Fruit fly (Drosophila melanogaster) whole organism, embryonic: ENCODE measurements around the gene CG31542.

Experiments
- Abd-B ChIP-seq: fragments of 200-800 bp; sonication (Bioruptor generic); optimal IDR thresholded peaks from 2 replicates; lab custom pipeline; 2018; ENCODE audit warnings: missing biosample characterization, mild to moderate bottlenecking, missing genetic modification characterization, moderate library complexity
- Atf6 ChIP-seq: fragments of 200-800 bp; sonication (Bioruptor generic); IDR thresholded peaks from 2 replicates; pipeline ENCODE4 v1.3.6; 2022; ENCODE audit warnings: missing biosample characterization, missing genetic modification characterization
- Blimp-1 ChIP-seq: fragments of 200-800 bp; sonication (Bioruptor generic); optimal IDR thresholded peaks from 3 replicates; lab custom pipeline; 2018; ENCODE audit warnings: missing biosample characterization, missing genetic modification characterization, mild to moderate bottlenecking, moderate library complexity, missing genetic modification reagents
- BtbVII ChIP-seq: fragments of 200-800 bp; sonication (Bioruptor generic); optimal IDR thresholded peaks from 3 replicates; lab custom pipeline; 2017; ENCODE audit warnings: missing biosample characterization, mild to moderate bottlenecking, missing genetic modification characterization
- CG11504 ChIP-seq: fragments of 200-800 bp; sonication (Bioruptor generic); optimal IDR thresholded peaks from 3 replicates; lab custom pipeline; 2019; ENCODE audit warnings: missing biosample characterization, mild to moderate bottlenecking, missing genetic modification characterization, moderate library complexity
- CG12659 ChIP-seq: fragments of 200-800 bp; sonication (Bioruptor generic); optimal IDR thresholded peaks from 3 replicates; lab custom pipeline; 2017; ENCODE audit warnings: mild to moderate bottlenecking, missing biosample characterization, missing genetic modification reagents, missing genetic modification characterization
- CG13287 ChIP-seq: fragments of 200-800 bp; sonication (Bioruptor generic); IDR thresholded peaks from 2 replicates; pipeline ENCODE4 v1.3.6; 2022; ENCODE audit warnings: missing biosample characterization, missing genetic modification characterization; ENCODE audit not compliant: partially characterized antibody
- CG15479 ChIP-seq: fragments of 200-800 bp; sonication (Bioruptor generic); optimal IDR thresholded peaks from 3 replicates; lab custom pipeline; 2019; ENCODE audit warnings: missing biosample characterization, mild to moderate bottlenecking, missing genetic modification characterization, moderate library complexity
- CG16815 ChIP-seq: fragments of 200-800 bp; sonication (Bioruptor generic); optimal IDR thresholded peaks from 3 replicates; lab custom pipeline; 2017; ENCODE audit warnings: missing biosample characterization, mild to moderate bottlenecking, missing genetic modification characterization
- CG17385 ChIP-seq: fragments of 200-800 bp; sonication (Bioruptor generic); optimal IDR thresholded peaks from 3 replicates; lab custom pipeline; 2018; ENCODE audit warnings: missing biosample characterization, mild to moderate bottlenecking, missing genetic modification characterization
- CG30431 ChIP-seq: fragments of 200-800 bp; sonication (Bioruptor generic); optimal IDR thresholded peaks from 2 replicates; lab custom pipeline; 2017; ENCODE audit warnings: missing biosample characterization, missing genetic modification characterization
- CG4360 ChIP-seq: fragments of 200-800 bp; sonication (Bioruptor generic); IDR thresholded peaks from 2 replicates; pipeline ENCODE4 v1.3.6; 2022; ENCODE audit warnings: missing biosample characterization, missing genetic modification characterization
- CG6175 ChIP-seq: fragments of 200-800 bp; sonication (Bioruptor generic); IDR thresholded peaks from 3 replicates; pipeline ENCODE4 v1.3.6; 2022; ENCODE audit warnings: missing biosample characterization, missing genetic modification characterization
- CHES-1-like ChIP-seq: fragments of 200-800 bp; sonication (Bioruptor generic); optimal IDR thresholded peaks from 2 replicates; lab custom pipeline; 2016; ENCODE audit warnings: missing biosample characterization, missing genetic modification characterization
- Fer1 ChIP-seq: fragments of 200-800 bp; sonication (Bioruptor generic); optimal IDR thresholded peaks from 2 replicates; lab custom pipeline; 2017; ENCODE audit warnings: missing biosample characterization, mild to moderate bottlenecking, missing genetic modification characterization
- HLHmδ ChIP-seq: fragments of 200-800 bp; sonication (Bioruptor generic); optimal IDR thresholded peaks from 2 replicates; lab custom pipeline; 2018; ENCODE audit warnings: missing biosample characterization, mild to moderate bottlenecking, missing genetic modification characterization, moderate library complexity
- Hr78 ChIP-seq, 2 experiments: fragments of 200-800 bp in 1 of 2; fragments of >200 bp in 1 of 2; sonication (Bioruptor generic) in 1 of 2; optimal IDR thresholded peaks; 2 replicates each; lab custom pipeline; 2017 to 2019; ENCODE audit warnings: missing biosample characterization in 2 of 2, missing genetic modification characterization in 2 of 2, mild to moderate bottlenecking in 1 of 2, moderate library complexity in 1 of 2
- Hsf ChIP-seq: fragments of 200-800 bp; sonication (Bioruptor generic); optimal IDR thresholded peaks from 3 replicates; lab custom pipeline; 2016; ENCODE audit warnings: missing biosample characterization, missing genetic modification characterization
- Lhr ChIP-seq: fragments of 200-800 bp; sonication (Bioruptor generic); optimal IDR thresholded peaks from 3 replicates; lab custom pipeline; 2017; ENCODE audit warnings: mild to moderate bottlenecking, missing biosample characterization, missing genetic modification reagents, missing genetic modification characterization
- NfI ChIP-seq: fragments of 200-800 bp; sonication (Bioruptor generic); optimal IDR thresholded peaks from 3 replicates; lab custom pipeline; 2018; ENCODE audit warnings: missing biosample characterization, mild to moderate bottlenecking, missing genetic modification characterization, moderate library complexity
- Sox100B ChIP-seq: fragments of 200-800 bp; sonication (Bioruptor generic); optimal IDR thresholded peaks from 3 replicates; lab custom pipeline; 2018; ENCODE audit warnings: missing biosample characterization, mild to moderate bottlenecking, missing genetic modification characterization
- Sox102F ChIP-seq: fragments of 200-800 bp; sonication (Bioruptor generic); optimal IDR thresholded peaks from 2 replicates; lab custom pipeline; 2018; ENCODE audit warnings: missing biosample characterization, mild to moderate bottlenecking, missing genetic modification characterization, moderate library complexity
- abd-A ChIP-seq: fragments of 200-800 bp; sonication (Bioruptor generic); optimal IDR thresholded peaks from 3 replicates; lab custom pipeline; 2019; ENCODE audit warnings: missing biosample characterization, mild to moderate bottlenecking, missing genetic modification characterization, moderate library complexity
- amos ChIP-seq: fragments of 200-800 bp; sonication (Bioruptor generic); IDR thresholded peaks from 2 replicates; pipeline ENCODE4 v1.3.6; 2022; ENCODE audit warnings: missing biosample characterization, missing genetic modification characterization; ENCODE audit not compliant: partially characterized antibody
- bab2 ChIP-seq: fragments of 200-800 bp; sonication (Bioruptor generic); optimal IDR thresholded peaks from 2 replicates; lab custom pipeline; 2016; ENCODE audit warnings: missing biosample characterization, missing genetic modification characterization
- chinmo ChIP-seq: fragments of 200-800 bp; sonication (Bioruptor generic); IDR thresholded peaks from 4 replicates; pipeline ENCODE4 v1.3.6; 2022; ENCODE audit warnings: missing biosample characterization, missing genetic modification characterization; ENCODE audit not compliant: partially characterized antibody
- crp ChIP-seq, 2 experiments: fragments of 200-800 bp; sonication (Bioruptor generic); optimal IDR thresholded peaks; 2 replicates in 1 of 2; 3 replicates in 1 of 2; lab custom pipeline; 2017; ENCODE audit warnings: missing biosample characterization in 2 of 2, missing genetic modification characterization in 2 of 2, mild to moderate bottlenecking in 1 of 2, moderate library complexity in 1 of 2
- eyg ChIP-seq: fragments of 200-800 bp; sonication (Bioruptor generic); optimal IDR thresholded peaks from 3 replicates; lab custom pipeline; 2016; ENCODE audit warnings: missing biosample characterization, missing genetic modification characterization
- gem ChIP-seq: fragments of 200-800 bp; sonication (Bioruptor generic); optimal IDR thresholded peaks from 2 replicates; lab custom pipeline; 2019; ENCODE audit warnings: missing biosample characterization, mild to moderate bottlenecking, missing genetic modification characterization, moderate library complexity
- kah ChIP-seq: fragments of 200-800 bp; sonication (Bioruptor generic); optimal IDR thresholded peaks from 2 replicates; lab custom pipeline; 2018; ENCODE audit warnings: missing biosample characterization, mild to moderate bottlenecking, missing genetic modification characterization
- kni ChIP-seq: fragments of 200-800 bp; sonication (Bioruptor generic); optimal IDR thresholded peaks from 3 replicates; lab custom pipeline; 2017; ENCODE audit warnings: mild to moderate bottlenecking, missing biosample characterization, missing genetic modification reagents, missing genetic modification characterization
- oc ChIP-seq: fragments of 200-800 bp; sonication (Bioruptor generic); optimal IDR thresholded peaks from 2 replicates; lab custom pipeline; 2018; ENCODE audit warnings: missing biosample characterization, mild to moderate bottlenecking, missing genetic modification characterization, moderate library complexity
- odd ChIP-seq: fragments of 200-800 bp; sonication (Bioruptor generic); optimal IDR thresholded peaks from 2 replicates; lab custom pipeline; 2017; ENCODE audit warnings: missing biosample characterization, mild to moderate bottlenecking, missing genetic modification characterization
- sqz ChIP-seq: fragments of 200-800 bp; sonication (Bioruptor generic); optimal IDR thresholded peaks from 3 replicates; lab custom pipeline; 2018; ENCODE audit warnings: missing biosample characterization, mild to moderate bottlenecking, missing genetic modification characterization
- tll ChIP-seq, 2 experiments: fragments of 200-800 bp in 1 of 2; fragments of >200 bp in 1 of 2; sonication (Bioruptor generic) in 1 of 2; optimal IDR thresholded peaks; 2 replicates each; lab custom pipeline; 2017 to 2019; ENCODE audit warnings: missing biosample characterization in 2 of 2, missing genetic modification characterization in 2 of 2, mild to moderate bottlenecking in 1 of 2, moderate library complexity in 1 of 2

Gene CG31542

dm6 chr3R:5320672-5321071, 48.7 kb upstream of the CG31542 start (continued):
- peak; percentile 8 for TF ChIP-seq gem (tag; lab: Kevin White, UChicago)
- TF ChIP-seq bab2: no peak
- TF ChIP-seq Hsf (GFP tag; lab: Kevin White, UChicago): no peak
- TF ChIP-seq tll (GFP tag; optimal IDR thresholded peaks at IDR 0.05; lab: Kevin White, UChicago): peak in 1 of 2 experiments; percentile 63
- TF ChIP-seq Blimp-1 (GFP tag; lab: Kevin White, UChicago): peak; percentile 19
- TF ChIP-seq CHES-1-like (GFP tag; lab: Kevin White, UChicago): no peak
- TF ChIP-seq CG16815 (GFP tag; lab: Kevin White, UChicago): no peak
- peak; percentile 7 for TF ChIP-seq CG15479 (GFP tag; lab: Kevin White, UChicago)
- peak; percentile 41 for TF ChIP-seq BtbVII (GFP tag; lab: Kevin White, UChicago)
- no peak for TF ChIP-seq Sox100B (GFP tag; lab: Kevin White, UChicago)
- no peak for TF ChIP-seq CG6175 (GFP tag; lab: Robert Waterston, UW)
- peak; percentile 20 for TF ChIP-seq Fer1 (GFP tag; lab: Kevin White, UChicago)
- peak; percentile 49 for TF ChIP-seq odd (GFP tag; lab: Kevin White, UChicago)
- TF ChIP-seq Sox102F: no peak

dm6 chr3R:5322182-5322609, 47.1 kb upstream of the CG31542 start:
- TF ChIP-seq CG17385: peak; percentile 62
- peak; percentile 36 for TF ChIP-seq Abd-B (GFP tag; lab: Kevin White, UChicago)
- peak in 1 of 2 experiments; percentile 4 for TF ChIP-seq crp (GFP tag; optimal IDR thresholded peaks at IDR 0.05; lab: Kevin White, UChicago)
- TF ChIP-seq CG4360 (GFP tag; lab: Robert Waterston, UW): 0 out of 2 replicates have a peak, but pooled peaks have one; percentile 32
- no peak for TF ChIP-seq Lhr (GFP tag; lab: Kevin White, UChicago)
- peak; percentile 72 for TF ChIP-seq kni
- TF ChIP-seq sqz (GFP tag; lab: Kevin White, UChicago): peak; percentile 90
- peak; percentile 59 for TF ChIP-seq oc (tag; lab: Kevin White, UChicago)
- TF ChIP-seq CG13287 (GFP tag; lab: Robert Waterston, UW): peak; percentile 21; the same call in 1 of the 2 replicates
- TF ChIP-seq NfI (GFP tag; lab: Kevin White, UChicago): no peak
- TF ChIP-seq HLHmδ (GFP tag; lab: Kevin White, UChicago): no peak
- peak; percentile 43 for TF ChIP-seq abd-A (tag; lab: Kevin White, UChicago)
- no peak for TF ChIP-seq kah (GFP tag; lab: Kevin White, UChicago)
- 0 out of 2 replicates have a peak, but pooled peaks have one; percentile 33 for TF ChIP-seq Atf6 (GFP tag; lab: Robert Waterston, UW)
- TF ChIP-seq amos (GFP tag; lab: Robert Waterston, UW): no peak
- TF ChIP-seq CG12659 (GFP tag; lab: Kevin White, UChicago): no peak
- no peak for TF ChIP-seq eyg
- TF ChIP-seq Blimp-1 (GFP tag; lab: Kevin White, UChicago): peak; percentile 13
- peak in 1 of 2 experiments; percentile 27 for TF ChIP-seq Hr78 (GFP tag; optimal IDR thresholded peaks at IDR 0.05; lab: Kevin White, UChicago)
- TF ChIP-seq CG11504 (tag; lab: Kevin White, UChicago): peak; percentile 53
- TF ChIP-seq CG30431 (GFP tag; lab: Kevin White, UChicago): no peak
- TF ChIP-seq chinmo (GFP tag; lab: Robert Waterston, UW): 0 out of 4 replicates have a peak, but pooled peaks have one; percentile 60
